Fruit fly (Drosophila melanogaster) whole organism, prepupa: ENCODE measurements around the gene CG13700.

Source experiments
- CG32006 ChIP-seq: fragments of 200-800 bp; sonication (Bioruptor generic); optimal IDR thresholded peaks from 3 replicates; lab custom pipeline; 2017; ENCODE audit warnings: missing biosample characterization, mild to moderate bottlenecking, missing genetic modification characterization
- CG6854 ChIP-seq: fragments of 200-800 bp; sonication (Bioruptor generic); optimal IDR thresholded peaks from 2 replicates; lab custom pipeline; 2017; ENCODE audit warnings: missing biosample characterization, mild to moderate bottlenecking, missing genetic modification characterization
- CG8119 ChIP-seq: fragments of 200-800 bp; sonication (Bioruptor generic); IDR thresholded peaks from 3 replicates; pipeline ENCODE4 v1.3.6; 2022; ENCODE audit warnings: missing biosample characterization, missing genetic modification characterization
- Eip75B ChIP-seq: fragments of 200-800 bp; sonication (Bioruptor generic); optimal IDR thresholded peaks from 3 replicates; lab custom pipeline; 2016; ENCODE audit warnings: missing biosample characterization, missing genetic modification characterization
- Gug ChIP-seq: fragments of 200-800 bp; sonication (Bioruptor generic); IDR thresholded peaks from 2 replicates; pipeline ENCODE4 v1.3.6; 2022; ENCODE audit warnings: missing biosample characterization, missing genetic modification characterization
- lz ChIP-seq: fragments of 200-800 bp; sonication (Bioruptor generic); optimal IDR thresholded peaks from 3 replicates; lab custom pipeline; 2016; ENCODE audit warnings: missing biosample characterization, missing genetic modification characterization
- spab ChIP-seq: fragments of 200-800 bp; sonication (Bioruptor generic); optimal IDR thresholded peaks from 2 replicates; lab custom pipeline; 2017; ENCODE audit warnings: missing biosample characterization, mild to moderate bottlenecking, missing genetic modification characterization, missing genetic modification reagents

- TF ChIP-seq Gug (GFP tag; lab: Robert Waterston, UW) (no peak), spab (GFP tag; lab: Kevin White, UChicago) (no peak), CG8119 (GFP tag; lab: Robert Waterston, UW) (no peak), Eip75B (GFP tag; lab: Kevin White, UChicago) (no peak), lz (GFP tag; lab: Kevin White, UChicago) (no peak), CG6854 (GFP tag; lab: Kevin White, UChicago) (no peak), CG32006 (GFP tag; lab: Kevin White, UChicago) (no peak)
Measured at dm6 chr3L:18301160-18301559, at the start of gene CG13700.
